Worm (Caenorhabditis elegans): Measurements from ENCODE around the gene ubh-1.
A peak's percentile ranks its signal among the peaks of the same experiment; 100 is the strongest.

The ubh-1 gene

DNA sequence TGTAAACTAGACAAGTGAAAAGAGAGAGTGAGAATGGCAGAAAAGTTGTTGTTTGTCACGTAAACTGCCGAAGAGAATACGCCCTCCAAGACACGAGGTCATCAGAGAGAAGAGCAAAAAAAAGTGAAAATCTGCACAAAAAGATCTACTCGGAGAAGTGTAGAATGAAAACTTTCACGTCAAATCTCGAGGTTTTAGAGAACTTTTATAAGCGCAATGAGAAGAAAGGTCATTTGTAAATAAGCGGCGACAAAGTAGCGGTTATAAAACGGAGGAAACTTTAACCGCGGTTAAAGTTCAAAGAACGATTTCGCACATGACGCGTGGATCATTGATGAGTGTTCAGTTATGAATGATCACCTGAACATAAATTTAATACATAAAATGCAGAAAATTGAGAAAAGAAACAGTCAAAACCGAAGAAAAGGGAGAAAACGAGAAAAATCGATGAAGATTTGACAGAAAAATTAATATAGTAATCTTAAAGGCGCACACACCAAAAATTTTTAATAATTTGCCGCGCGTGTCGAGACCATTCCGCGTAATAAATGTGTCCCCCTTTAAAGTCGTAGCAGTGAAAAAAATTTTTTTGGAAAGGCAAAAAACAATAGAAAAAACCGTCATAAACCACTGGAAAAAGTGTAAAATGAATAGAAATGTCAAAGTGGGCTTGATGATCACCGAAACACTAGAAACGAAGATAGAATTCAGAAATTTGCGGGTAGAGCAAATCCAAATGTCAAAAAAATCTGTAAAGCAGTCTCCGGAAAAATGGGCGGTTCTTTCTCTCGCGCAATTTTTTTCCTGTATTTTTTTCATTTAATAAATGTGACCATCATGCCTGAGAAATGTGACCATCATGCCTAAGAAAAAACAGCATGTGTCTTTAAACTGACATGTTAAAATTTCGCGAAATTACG is 6.4 kb upstream of the ubh-1 start (continued):
- no peak for TF ChIP-seq alr-1 (tag; optimal IDR thresholded peaks at IDR 0.05; ENCODE audit: borderline replicate concordance)
- TF ChIP-seq nhr-85 (tag), result peak; percentile 88
- peak; percentile 8 for TF ChIP-seq unc-130 (tag; optimal IDR thresholded peaks at IDR 0.05)
- TF ChIP-seq egl-27 (tag; optimal IDR thresholded peaks at IDR 0.05), result no peak
- TF ChIP-seq tbx-2 (tag; optimal IDR thresholded peaks at IDR 0.05), result peak; percentile 27
- TF ChIP-seq lin-13 (GFP tag; optimal IDR thresholded peaks at IDR 0.05), result peak; percentile 17
- peak; percentile 5 for TF ChIP-seq lir-3 (tag; optimal IDR thresholded peaks at IDR 0.05; ENCODE audit: poor library complexity)
- no peak for TF ChIP-seq ceh-82 (tag; optimal IDR thresholded peaks at IDR 0.05)
- TF ChIP-seq ceh-63 (GFP tag; optimal IDR thresholded peaks at IDR 0.05), result no peak
- no peak for TF ChIP-seq lin-39 (tag; optimal IDR thresholded peaks at IDR 0.05)
- TF ChIP-seq zag-1 (tag; optimal IDR thresholded peaks at IDR 0.05), result no peak
- TF ChIP-seq fkh-10 (GFP tag; optimal IDR thresholded peaks at IDR 0.05), result no peak

DNA sequence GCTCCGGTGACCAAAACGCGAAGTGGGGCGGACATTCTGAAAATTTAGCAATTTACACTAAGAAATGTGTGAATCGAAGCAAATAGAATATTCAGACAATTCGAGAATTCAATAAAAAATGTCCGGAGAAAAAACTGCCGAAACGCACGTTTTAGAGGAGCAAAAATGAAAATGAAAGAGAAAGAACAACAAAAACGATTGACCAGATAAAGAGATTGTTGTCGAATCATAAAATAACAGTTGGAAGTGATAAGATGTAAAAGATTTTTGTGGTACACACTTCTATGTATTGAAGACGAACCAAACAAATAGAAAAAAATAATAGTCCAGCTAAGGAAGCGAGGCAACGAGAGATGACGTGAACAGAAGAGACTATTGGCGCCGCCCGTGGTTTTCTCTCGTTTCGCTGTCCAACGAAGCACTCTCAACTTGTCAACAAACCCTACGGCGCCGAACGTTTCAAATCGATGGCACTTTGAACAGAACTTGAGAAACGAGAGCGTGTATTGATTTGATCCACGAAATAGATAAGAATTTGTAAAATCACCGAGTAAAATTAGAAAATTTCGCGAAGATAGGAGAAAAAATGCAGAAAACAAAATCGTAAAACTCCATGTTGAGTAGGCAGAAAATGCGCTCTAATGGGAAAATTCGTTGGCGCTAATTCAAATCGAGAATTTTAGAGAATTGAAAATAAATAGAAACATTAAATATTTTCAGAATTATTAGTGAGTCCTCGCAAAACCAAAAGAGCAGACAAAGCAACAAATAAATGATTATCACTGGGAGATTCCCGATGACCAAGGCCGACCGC is 5.5 kb upstream of the ubh-1 start, which contains the start of gene mdh-1:
TSS of gene mdh-1 (minus strand) at position 36 of the 814 bp plus-strand sequence.
- TF ChIP-seq C34B4.2 (tag; optimal IDR thresholded peaks at IDR 0.05) (no peak), unc-30 (tag; optimal IDR thresholded peaks at IDR 0.05) (no peak), nhr-71 (tag; optimal IDR thresholded peaks at IDR 0.05) (no peak), ets-5 (GFP tag; IDR thresholded peaks at IDR 0.05) (no peak), hlh-4 (tag; optimal IDR thresholded peaks at IDR 0.05) (no peak), nhr-85 (tag) (peak; percentile 30), nhr-77 (tag; optimal IDR thresholded peaks at IDR 0.05) (no peak), lin-13 (GFP tag; optimal IDR thresholded peaks at IDR 0.05) (no peak), efl-1 (optimal IDR thresholded peaks at IDR 0.05) (peak in 1 of 2 experiments; percentile 75), efl-1 (GFP tag; optimal IDR thresholded peaks at IDR 0.05 in 1 of 2) (peak; percentile 72 to 96), xbp-1 (tag; optimal IDR thresholded peaks at IDR 0.05) (no peak), nhr-47 (tag; optimal IDR thresholded peaks at IDR 0.05) (peak; percentile 13), dpl-1 (GFP tag; optimal IDR thresholded peaks at IDR 0.05) (peak; percentile 44 to 79 (median 53)), blmp-1 (tag; optimal IDR thresholded peaks at IDR 0.05) (peak; percentile 62), swsn-7 (tag; optimal IDR thresholded peaks at IDR 0.05) (no peak), efl-3 (GFP tag; optimal IDR thresholded peaks at IDR 0.05) (no peak), unc-62 (GFP tag; optimal IDR thresholded peaks at IDR 0.05) (no peak), grh-1 (GFP tag; IDR thresholded peaks at IDR 0.05) (no peak), skn-1 (tag; optimal IDR thresholded peaks at IDR 0.05) (no peak), alr-1 (tag; optimal IDR thresholded peaks at IDR 0.05; ENCODE audit: borderline replicate concordance) (no peak), ztf-4 (tag; optimal IDR thresholded peaks at IDR 0.05) (no peak), pax-3 (tag; optimal IDR thresholded peaks at IDR 0.05) (peak; percentile 11), tlp-1 (tag; optimal IDR thresholded peaks at IDR 0.05) (no peak), lin-14 (GFP tag; optimal IDR thresholded peaks at IDR 0.05) (peak; percentile 58), nhr-12 (tag; optimal IDR thresholded peaks at IDR 0.05) (no peak), ces-1 (GFP tag; optimal IDR thresholded peaks at IDR 0.05) (no peak), fkh-4 (tag; optimal IDR thresholded peaks at IDR 0.05; ENCODE audit: borderline replicate concordance) (no peak), ceh-8 (GFP tag; optimal IDR thresholded peaks at IDR 0.05) (no peak), fos-1 (tag; optimal IDR thresholded peaks at IDR 0.05) (no peak), ceh-90 (tag; optimal IDR thresholded peaks at IDR 0.05) (no peak), ama-1 (optimal IDR thresholded peaks at IDR 0.05) (no peak), nhr-20 (tag; optimal IDR thresholded peaks at IDR 0.05) (no peak), egl-13 (tag; optimal IDR thresholded peaks at IDR 0.05) (no peak), lin-35 (GFP tag; optimal IDR thresholded peaks at IDR 0.05) (peak; percentile 30 to 71), nhr-19 (GFP tag; conservative IDR thresholded peaks at IDR 0.05) (no peak), nhr-76 (tag; optimal IDR thresholded peaks at IDR 0.05) (no peak), sptf-1 (tag; optimal IDR thresholded peaks at IDR 0.05) (no peak), mep-1 (tag; optimal IDR thresholded peaks at IDR 0.05) (peak; percentile 7), sup-37 (GFP tag; optimal IDR thresholded peaks at IDR 0.05) (no peak)

Measured in whole organism, L1 larva.